Worm (Caenorhabditis elegans): Measurements from ENCODE around the gene ZK418.13.

ZK418.13 gene

ce11 chrIII:7120477-7120876 is 44.2 kb upstream of the ZK418.13 start:
- TF ChIP-seq crh-2 (tag; optimal IDR thresholded peaks at IDR 0.05) (peak; percentile 65), ama-1 (optimal IDR thresholded peaks at IDR 0.05) (no peak), ztf-1 (GFP tag; conservative IDR thresholded peaks at IDR 0.05) (no peak), lin-13 (GFP tag; optimal IDR thresholded peaks at IDR 0.05) (no peak), zag-1 (tag; optimal IDR thresholded peaks at IDR 0.05) (no peak), fos-1 (tag; optimal IDR thresholded peaks at IDR 0.05) (peak; percentile 31), ztf-11 (tag; optimal IDR thresholded peaks at IDR 0.05) (no peak), ZK546.5 (tag; optimal IDR thresholded peaks at IDR 0.05) (no peak), nhr-77 (tag; optimal IDR thresholded peaks at IDR 0.05) (no peak), mdl-1 (tag; optimal IDR thresholded peaks at IDR 0.05) (no peak), nhr-21 (tag; optimal IDR thresholded peaks at IDR 0.05) (peak; percentile 32), snpc-4 (tag; optimal IDR thresholded peaks at IDR 0.05) (no peak), mab-5 (tag; optimal IDR thresholded peaks at IDR 0.05) (no peak), elt-3 (tag; optimal IDR thresholded peaks at IDR 0.05) (no peak), unc-39 (tag; optimal IDR thresholded peaks at IDR 0.05) (no peak), peb-1 (tag; optimal IDR thresholded peaks at IDR 0.05) (no peak), nhr-237 (tag; optimal IDR thresholded peaks at IDR 0.05) (no peak), sem-4 (tag; optimal IDR thresholded peaks at IDR 0.05) (no peak), sma-3 (GFP tag; optimal IDR thresholded peaks at IDR 0.05) (peak; percentile 57), nhr-25 (tag; optimal IDR thresholded peaks at IDR 0.05) (peak; percentile 58), nhr-12 (tag; optimal IDR thresholded peaks at IDR 0.05) (no peak), R02D3.7 (tag; optimal IDR thresholded peaks at IDR 0.05) (no peak), dmd-4 (tag; optimal IDR thresholded peaks at IDR 0.05) (no peak), mbf-1 (tag; optimal IDR thresholded peaks at IDR 0.05) (no peak), sma-9 (GFP tag; optimal IDR thresholded peaks at IDR 0.05) (peak; percentile 89), sma-9 (tag; optimal IDR thresholded peaks at IDR 0.05) (no peak), egl-27 (tag; optimal IDR thresholded peaks at IDR 0.05) (peak; percentile 76), nhr-10 (tag; optimal IDR thresholded peaks at IDR 0.05) (no peak), nhr-129 (tag; optimal IDR thresholded peaks at IDR 0.05) (peak; percentile 36), lin-11 (tag; optimal IDR thresholded peaks at IDR 0.05) (no peak), ceh-16 (tag; optimal IDR thresholded peaks at IDR 0.05) (no peak), Y55F3AM.14 (GFP tag; optimal IDR thresholded peaks at IDR 0.05) (no peak), gmeb-1 (tag; optimal IDR thresholded peaks at IDR 0.05) (peak; percentile 21), blmp-1 (tag; optimal IDR thresholded peaks at IDR 0.05; ENCODE audit: insufficient read depth) (no peak), lin-39 (tag; optimal IDR thresholded peaks at IDR 0.05) (no peak), lsy-2 (tag; optimal IDR thresholded peaks at IDR 0.05) (peak in 1 of 2 experiments; percentile 28), nhr-6 (tag; optimal IDR thresholded peaks at IDR 0.05) (no peak), unc-62 (GFP tag; optimal IDR thresholded peaks at IDR 0.05) (no peak)

- TF ChIP-seq nhr-23 (tag; optimal IDR thresholded peaks at IDR 0.05): no peak
- TF ChIP-seq nhr-21 (tag; optimal IDR thresholded peaks at IDR 0.05): peak; percentile 76
- TF ChIP-seq aly-2 (tag; optimal IDR thresholded peaks at IDR 0.05): no peak
- peak; percentile 76 for TF ChIP-seq fos-1 (tag; optimal IDR thresholded peaks at IDR 0.05)
- peak; percentile 71 for TF ChIP-seq C34F6.9 (tag; optimal IDR thresholded peaks at IDR 0.05)
- TF ChIP-seq egl-27 (tag; optimal IDR thresholded peaks at IDR 0.05): peak; percentile 91
- no peak for TF ChIP-seq skn-1 (tag; optimal IDR thresholded peaks at IDR 0.05)
- peak; percentile 86 for TF ChIP-seq nhr-6 (tag; optimal IDR thresholded peaks at IDR 0.05)
- peak; percentile 61 for TF ChIP-seq unc-55 (GFP tag; optimal IDR thresholded peaks at IDR 0.05)
- peak; percentile 60 for TF ChIP-seq sem-4 (tag; optimal IDR thresholded peaks at IDR 0.05)
- no peak for TF ChIP-seq nhr-77 (tag; optimal IDR thresholded peaks at IDR 0.05)
- TF ChIP-seq lin-13 (GFP tag; optimal IDR thresholded peaks at IDR 0.05): peak; percentile 64
- TF ChIP-seq R02D3.7 (tag; optimal IDR thresholded peaks at IDR 0.05): no peak
- peak; percentile 25 to 69 for TF ChIP-seq lsy-2 (tag; optimal IDR thresholded peaks at IDR 0.05)
- TF ChIP-seq nhr-129 (tag; optimal IDR thresholded peaks at IDR 0.05): peak; percentile 78
- peak; percentile 74 for TF ChIP-seq sma-3 (GFP tag; optimal IDR thresholded peaks at IDR 0.05)
- peak; percentile 89 for TF ChIP-seq nhr-25 (tag; optimal IDR thresholded peaks at IDR 0.05)
- peak; percentile 81 for TF ChIP-seq sma-9 (GFP tag; optimal IDR thresholded peaks at IDR 0.05)
- TF ChIP-seq sma-9 (tag; optimal IDR thresholded peaks at IDR 0.05): no peak
- no peak for TF ChIP-seq zag-1 (tag; optimal IDR thresholded peaks at IDR 0.05)
- TF ChIP-seq snpc-4 (tag; optimal IDR thresholded peaks at IDR 0.05): peak; percentile 27
- peak; percentile 21 for TF ChIP-seq gmeb-1 (tag; optimal IDR thresholded peaks at IDR 0.05)
- TF ChIP-seq ztf-4 (tag; optimal IDR thresholded peaks at IDR 0.05): peak; percentile 75
- peak; percentile 74 for TF ChIP-seq blmp-1 (tag; optimal IDR thresholded peaks at IDR 0.05; ENCODE audit: insufficient read depth)
- peak; percentile 79 for TF ChIP-seq crh-2 (tag; optimal IDR thresholded peaks at IDR 0.05)
- peak; percentile 35 for TF ChIP-seq nhr-10 (tag; optimal IDR thresholded peaks at IDR 0.05)
- TF ChIP-seq ama-1 (optimal IDR thresholded peaks at IDR 0.05): peak; percentile 7
- no peak for TF ChIP-seq mbf-1 (tag; optimal IDR thresholded peaks at IDR 0.05)
- TF ChIP-seq F13H6.1 (tag; optimal IDR thresholded peaks at IDR 0.05): peak; percentile 87
These were observed 40.4 kb upstream of the ZK418.13 start for ce11 chrIII:7116615-7117252.
